Worm (Caenorhabditis elegans) whole organism, midembryonic: Measurements from ENCODE around the gene F14H12.7.

ENCODE experiments used
- T22C8.4 ChIP-seq: fragments of 200-800 bp; sonication (Bioruptor generic); IDR thresholded peaks from 2 replicates; pipeline ENCODE4 v1.3.6; 2022; ENCODE audit warnings: missing genetic modification characterization, missing compliant biosample characterization
- cog-1 ChIP-seq: sonication (generic microtip); optimal IDR thresholded peaks from 2 replicates; lab custom pipeline; 2016; ENCODE audit warnings: missing genetic modification characterization, missing compliant biosample characterization
- flt-1 ChIP-seq: fragments of 200-800 bp; sonication (Bioruptor generic); IDR thresholded peaks from 2 replicates; pipeline ENCODE4 v1.3.6; 2022; ENCODE audit warnings: missing genetic modification characterization, missing compliant biosample characterization
- klf-2 ChIP-seq: fragments of 200-800 bp; sonication (Bioruptor generic); conservative IDR thresholded peaks from 2 replicates; pipeline ENCODE4 v1.3.6; 2022; ENCODE audit warnings: missing genetic modification reagents, missing genetic modification characterization, missing compliant biosample characterization
- med-1 ChIP-seq: sonication (generic microtip); optimal IDR thresholded peaks from 2 replicates; lab custom pipeline; 2017; ENCODE audit warnings: missing genetic modification characterization, mild to moderate bottlenecking, missing compliant biosample characterization, antibody characterized with exemption, missing genetic modification reagents; ENCODE audit not compliant: insufficient read depth
- ref-1 ChIP-seq: fragments of 200-800 bp; sonication (Bioruptor generic); conservative IDR thresholded peaks from 2 replicates; pipeline ENCODE4 v1.3.6; 2022; ENCODE audit warnings: missing genetic modification reagents, missing genetic modification characterization, missing compliant biosample characterization
- tab-1 ChIP-seq: fragments of 200-800 bp; sonication (Bioruptor generic); IDR thresholded peaks from 2 replicates; pipeline ENCODE4 v1.3.6; 2022; ENCODE audit warnings: missing genetic modification characterization, missing compliant biosample characterization
- ztf-23 ChIP-seq: fragments of 200-800 bp; sonication (Bioruptor generic); IDR thresholded peaks from 2 replicates; pipeline ENCODE4 v1.3.6; 2022; ENCODE audit warnings: missing genetic modification reagents, missing genetic modification characterization, missing compliant biosample characterization
- ztf-29 ChIP-seq: fragments of 200-800 bp; sonication (Bioruptor generic); IDR thresholded peaks from 2 replicates; pipeline ENCODE4 v1.3.6; 2022; ENCODE audit warnings: missing genetic modification reagents, missing genetic modification characterization, missing compliant biosample characterization

Gene F14H12.7

ce11 chrX:4371413-4371812 is 9.0 kb upstream of the F14H12.7 start, which contains the start of gene R160.13:
R160.13 (minus strand) TSS chrX:4371513.
- TF ChIP-seq flt-1 (GFP tag; lab: Robert Waterston, UW) (no peak), ztf-29 (GFP tag; lab: Robert Waterston, UW) (no peak), med-1 (GFP tag; lab: Kevin White, UChicago) (no peak), cog-1 (tag; lab: Kevin White, UChicago) (no peak), tab-1 (GFP tag; lab: Robert Waterston, UW) (no peak), T22C8.4 (GFP tag; lab: Robert Waterston, UW) (no peak), ztf-23 (GFP tag; lab: Robert Waterston, UW) (no peak), klf-2 (GFP tag; lab: Robert Waterston, UW) (no peak), ref-1 (GFP tag; lab: Robert Waterston, UW) (no peak)

ce11 chrX:4370756-4371155 is 8.3 kb upstream of the F14H12.7 start, which contains the start of gene R160.5:
R160.5 (minus strand) TSS chrX:4370856.
- no peak for TF ChIP-seq T22C8.4 (GFP tag; lab: Robert Waterston, UW)
- TF ChIP-seq klf-2 (GFP tag; lab: Robert Waterston, UW) = no peak
- TF ChIP-seq ref-1 (GFP tag; lab: Robert Waterston, UW) = no peak
- TF ChIP-seq tab-1 (GFP tag; lab: Robert Waterston, UW) = no peak
- no peak for TF ChIP-seq med-1 (GFP tag; lab: Kevin White, UChicago)
- TF ChIP-seq flt-1 (GFP tag; lab: Robert Waterston, UW) = no peak
- no peak for TF ChIP-seq ztf-23 (GFP tag; lab: Robert Waterston, UW)
- TF ChIP-seq cog-1 (tag; lab: Kevin White, UChicago) = no peak
- no peak for TF ChIP-seq ztf-29 (GFP tag; lab: Robert Waterston, UW)

DNA sequence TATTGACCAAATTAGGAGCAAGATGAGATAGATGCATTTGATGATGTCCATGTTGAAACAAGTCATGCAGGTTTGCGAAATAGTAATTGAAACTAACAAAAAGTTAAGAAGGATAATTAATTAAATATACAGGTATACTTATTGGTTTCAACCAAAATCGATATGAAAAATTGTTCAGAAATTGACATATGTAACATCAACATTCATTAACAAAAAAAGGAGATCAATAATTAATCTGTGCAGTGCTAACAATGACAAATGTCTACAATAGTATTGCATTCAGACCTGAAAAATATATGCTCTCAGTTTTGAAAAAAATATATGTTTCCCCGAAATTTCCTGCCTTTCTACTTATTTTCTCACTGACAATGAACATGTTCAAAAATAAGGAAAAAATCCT is 6.4 kb upstream of the F14H12.7 start, which contains the start of gene R160.4:
Gene R160.4, minus strand, starts transcription at position 101 of the 400 bp plus-strand sequence.
- TF ChIP-seq T22C8.4 (GFP tag; lab: Robert Waterston, UW) (no peak), tab-1 (GFP tag; lab: Robert Waterston, UW) (no peak), ztf-23 (GFP tag; lab: Robert Waterston, UW) (no peak), med-1 (GFP tag; lab: Kevin White, UChicago) (no peak), ref-1 (GFP tag; lab: Robert Waterston, UW) (no peak), flt-1 (GFP tag; lab: Robert Waterston, UW) (no peak), ztf-29 (GFP tag; lab: Robert Waterston, UW) (no peak), klf-2 (GFP tag; lab: Robert Waterston, UW) (no peak), cog-1 (tag; lab: Kevin White, UChicago) (no peak)

ce11 chrX:4367414-4367813 is 5.0 kb upstream of the F14H12.7 start, which contains the start of gene R160.10:
R160.10 (minus strand) TSS chrX:4367514.
- no peak for TF ChIP-seq klf-2 (GFP tag; lab: Robert Waterston, UW)
- no peak for TF ChIP-seq med-1 (GFP tag; lab: Kevin White, UChicago)
- no peak for TF ChIP-seq ztf-23 (GFP tag; lab: Robert Waterston, UW)
- no peak for TF ChIP-seq tab-1 (GFP tag; lab: Robert Waterston, UW)
- TF ChIP-seq T22C8.4 (GFP tag; lab: Robert Waterston, UW) = no peak
- TF ChIP-seq ref-1 (GFP tag; lab: Robert Waterston, UW) = no peak
- no peak for TF ChIP-seq ztf-29 (GFP tag; lab: Robert Waterston, UW)
- no peak for TF ChIP-seq flt-1 (GFP tag; lab: Robert Waterston, UW)
- no peak for TF ChIP-seq cog-1 (tag; lab: Kevin White, UChicago)

- TF ChIP-seq ztf-29 (GFP tag; lab: Robert Waterston, UW) (no peak), flt-1 (GFP tag; lab: Robert Waterston, UW) (no peak), tab-1 (GFP tag; lab: Robert Waterston, UW) (no peak), T22C8.4 (GFP tag; lab: Robert Waterston, UW) (no peak), ref-1 (GFP tag; lab: Robert Waterston, UW) (no peak), ztf-23 (GFP tag; lab: Robert Waterston, UW) (no peak), klf-2 (GFP tag; lab: Robert Waterston, UW) (no peak), cog-1 (tag; lab: Kevin White, UChicago) (no peak), med-1 (GFP tag; lab: Kevin White, UChicago) (no peak)
These were observed 3.8 kb upstream of the F14H12.7 start, which contains the start of gene R160.3 for ce11 chrX:4366231-4366630. R160.3 (minus strand) TSS chrX:4366331.

- TF ChIP-seq T22C8.4 (GFP tag; lab: Robert Waterston, UW) (no peak), flt-1 (GFP tag; lab: Robert Waterston, UW) (no peak), tab-1 (GFP tag; lab: Robert Waterston, UW) (no peak), ztf-23 (GFP tag; lab: Robert Waterston, UW) (no peak), cog-1 (tag; lab: Kevin White, UChicago) (no peak), ref-1 (GFP tag; lab: Robert Waterston, UW) (no peak), med-1 (GFP tag; lab: Kevin White, UChicago) (no peak), klf-2 (GFP tag; lab: Robert Waterston, UW) (no peak), ztf-29 (GFP tag; lab: Robert Waterston, UW) (no peak)
These were observed 2.5 kb upstream of the F14H12.7 start, which contains the start of gene F14H12.8 for ce11 chrX:4364877-4365276. F14H12.8 (minus strand) TSS chrX:4364977.

DNA sequence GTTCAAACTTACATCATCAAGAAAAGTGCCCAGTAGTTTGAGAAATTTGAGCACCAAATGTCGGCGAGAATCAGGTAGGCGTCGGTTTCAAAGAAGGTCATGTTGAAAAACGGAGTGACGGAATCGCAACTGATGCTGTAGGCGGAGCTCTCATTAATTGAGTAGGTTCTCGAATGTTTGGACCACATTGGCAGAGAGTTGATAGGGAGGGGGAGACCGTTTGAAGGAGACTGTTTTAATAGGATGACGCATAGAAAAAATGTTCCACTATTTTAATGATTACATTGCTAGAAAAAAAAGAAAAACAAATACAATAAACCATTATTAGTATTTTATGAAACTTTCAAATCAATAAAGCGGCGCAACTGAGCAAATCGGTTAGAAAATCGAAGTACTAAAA is 778 bp upstream of the F14H12.7 start, which contains the start of gene F14H12.17:
Gene F14H12.17, minus strand, starts transcription at position 101 of the 400 bp plus-strand sequence.
- TF ChIP-seq tab-1 (GFP tag; lab: Robert Waterston, UW) (no peak), cog-1 (tag; lab: Kevin White, UChicago) (no peak), flt-1 (GFP tag; lab: Robert Waterston, UW) (no peak), ref-1 (GFP tag; lab: Robert Waterston, UW) (no peak), ztf-23 (GFP tag; lab: Robert Waterston, UW) (no peak), T22C8.4 (GFP tag; lab: Robert Waterston, UW) (no peak), ztf-29 (GFP tag; lab: Robert Waterston, UW) (no peak), med-1 (GFP tag; lab: Kevin White, UChicago) (no peak), klf-2 (GFP tag; lab: Robert Waterston, UW) (no peak)

ce11 chrX:4359030-4359429 is 3.4 kb downstream of the F14H12.7 start:
- no peak for TF ChIP-seq klf-2 (GFP tag; lab: Robert Waterston, UW)
- TF ChIP-seq flt-1 (GFP tag; lab: Robert Waterston, UW) = no peak
- no peak for TF ChIP-seq T22C8.4 (GFP tag; lab: Robert Waterston, UW)
- no peak for TF ChIP-seq med-1 (GFP tag; lab: Kevin White, UChicago)
- no peak for TF ChIP-seq ztf-29 (GFP tag; lab: Robert Waterston, UW)
- no peak for TF ChIP-seq ref-1 (GFP tag; lab: Robert Waterston, UW)
- TF ChIP-seq cog-1 (tag; lab: Kevin White, UChicago) = no peak
- no peak for TF ChIP-seq tab-1 (GFP tag; lab: Robert Waterston, UW)
- no peak for TF ChIP-seq ztf-23 (GFP tag; lab: Robert Waterston, UW)
